Worm (Caenorhabditis elegans) whole organism, L4/young adult: ENCODE data around the gene Y54G2A.11.

Experiments
- W03F9.2 ChIP-seq: fragments of 150-350 bp; optimal IDR thresholded peaks from 2 replicates; lab custom pipeline; 2014; ENCODE audit warnings: missing biosample characterization, missing genetic modification characterization
- dao-5 ChIP-seq: sonication (generic microtip); optimal IDR thresholded peaks from 2 replicates; lab custom pipeline; 2016; ENCODE audit warnings: missing genotype, missing genetic modification characterization, moderate library complexity, missing compliant biosample characterization

DNA sequence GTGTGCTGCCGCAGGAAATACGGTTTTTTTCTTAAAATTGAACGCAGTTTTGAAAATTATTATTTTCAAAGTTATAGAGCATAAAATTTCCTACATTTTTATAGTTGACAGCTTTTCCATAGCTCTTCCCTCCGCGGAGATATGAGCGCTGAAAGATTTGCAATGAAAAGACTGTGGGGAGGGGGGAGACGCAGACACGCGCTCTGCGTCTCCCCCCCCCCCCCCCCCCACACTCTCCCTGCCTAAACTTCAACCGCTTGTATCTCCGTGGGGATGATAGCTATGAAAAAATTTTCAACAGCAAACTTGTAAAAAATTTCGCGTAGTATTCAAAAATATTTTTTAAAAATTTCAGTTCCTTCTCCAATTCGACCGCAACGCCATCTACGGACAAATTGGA, 10.1 kb downstream of the Y54G2A.11 start:
- TF ChIP-seq W03F9.2 (tag; lab: Kevin White, UChicago) (no peak), dao-5 (tag; lab: Kevin White, UChicago) (no peak)
